Fruit fly (Drosophila melanogaster) whole organism, embryonic: ENCODE measurements around the gene Dop1R2.
A peak's percentile ranks its signal among the peaks of the same experiment; 100 is the strongest.

Source experiments
- CG10274 ChIP-seq: fragments of 200-800 bp; sonication (Bioruptor generic); optimal IDR thresholded peaks from 3 replicates; lab custom pipeline; 2017; ENCODE audit warnings: missing biosample characterization, mild to moderate bottlenecking, missing genetic modification characterization
- CG11504 ChIP-seq: fragments of 200-800 bp; sonication (Bioruptor generic); optimal IDR thresholded peaks from 3 replicates; lab custom pipeline; 2019; ENCODE audit warnings: missing biosample characterization, mild to moderate bottlenecking, missing genetic modification characterization, moderate library complexity
- CG11696 ChIP-seq: fragments of 200-800 bp; sonication (Bioruptor generic); IDR thresholded peaks from 2 replicates; pipeline ENCODE4 v1.3.6; 2022; ENCODE audit warnings: missing biosample characterization, missing genetic modification characterization
- CG13624 ChIP-seq: fragments of 200-800 bp; sonication (Bioruptor generic); optimal IDR thresholded peaks from 2 replicates; lab custom pipeline; 2016; ENCODE audit warnings: missing biosample characterization, missing genetic modification characterization
- CG14014 ChIP-seq: fragments of 200-800 bp; sonication (Bioruptor generic); IDR thresholded peaks from 2 replicates; pipeline ENCODE4 v1.3.6; 2022; ENCODE audit warnings: missing biosample characterization, missing genetic modification characterization
- CG14667 ChIP-seq: fragments of 200-800 bp; sonication (Bioruptor generic); IDR thresholded peaks from 2 replicates; pipeline ENCODE4 v1.3.6; 2022; ENCODE audit warnings: missing biosample characterization, missing genetic modification characterization
- CG15696 ChIP-seq: fragments of 200-800 bp; sonication (Bioruptor generic); optimal IDR thresholded peaks from 2 replicates; lab custom pipeline; 2019; ENCODE audit warnings: missing biosample characterization, mild to moderate bottlenecking, missing genetic modification characterization, moderate library complexity
- CG2116 ChIP-seq: fragments of 200-800 bp; sonication (Bioruptor generic); optimal IDR thresholded peaks from 3 replicates; lab custom pipeline; 2018; ENCODE audit warnings: missing biosample characterization, mild to moderate bottlenecking, missing genetic modification characterization
- CG2120 ChIP-seq: fragments of 200-800 bp; sonication (Bioruptor generic); optimal IDR thresholded peaks from 3 replicates; lab custom pipeline; 2016; ENCODE audit warnings: missing biosample characterization, missing genetic modification characterization
- CG2202 ChIP-seq: fragments of 200-800 bp; sonication (Bioruptor generic); optimal IDR thresholded peaks from 2 replicates; lab custom pipeline; 2018; ENCODE audit warnings: missing biosample characterization, mild to moderate bottlenecking, missing genetic modification characterization
- CG30431 ChIP-seq: fragments of 200-800 bp; sonication (Bioruptor generic); optimal IDR thresholded peaks from 2 replicates; lab custom pipeline; 2017; ENCODE audit warnings: missing biosample characterization, missing genetic modification characterization
- CG34376 ChIP-seq: fragments of 200-800 bp; sonication (Bioruptor generic); optimal IDR thresholded peaks from 2 replicates; lab custom pipeline; 2018; ENCODE audit warnings: missing biosample characterization, mild to moderate bottlenecking, missing genetic modification characterization
- CG6654 ChIP-seq: fragments of 200-800 bp; sonication (Bioruptor generic); optimal IDR thresholded peaks from 2 replicates; lab custom pipeline; 2017; ENCODE audit warnings: missing biosample characterization, mild to moderate bottlenecking, missing genetic modification characterization
- CkIIα-i1 ChIP-seq: fragments of 200-800 bp; sonication (Bioruptor generic); IDR thresholded peaks from 2 replicates; pipeline ENCODE4 v1.3.6; 2022; ENCODE audit warnings: missing biosample characterization, missing genetic modification characterization
- CoRest ChIP-seq: fragments of 200-800 bp; sonication (Bioruptor generic); optimal IDR thresholded peaks from 3 replicates; lab custom pipeline; 2018; ENCODE audit warnings: missing biosample characterization, mild to moderate bottlenecking, missing genetic modification characterization, moderate library complexity
- D19A ChIP-seq: fragments of 200-800 bp; optimal IDR thresholded peaks from 3 replicates; lab custom pipeline; 2019; ENCODE audit warnings: missing biosample characterization, mild to moderate bottlenecking, missing genetic modification characterization, moderate library complexity
- Deaf1 ChIP-seq: fragments of 200-800 bp; optimal IDR thresholded peaks from 3 replicates; lab custom pipeline; 2019; ENCODE audit warnings: missing biosample characterization, mild to moderate bottlenecking, missing genetic modification characterization, moderate library complexity
- Dll ChIP-seq: fragments of 200-800 bp; sonication (Bioruptor generic); IDR thresholded peaks from 4 replicates; pipeline ENCODE4 v1.3.6; 2022; ENCODE audit warnings: missing biosample characterization, missing genetic modification characterization; ENCODE audit not compliant: partially characterized antibody
- HLH54F ChIP-seq: fragments of 200-800 bp; sonication (Bioruptor generic); optimal IDR thresholded peaks from 3 replicates; lab custom pipeline; 2016; ENCODE audit warnings: missing biosample characterization, missing genetic modification characterization
- HLHmδ ChIP-seq: fragments of 200-800 bp; sonication (Bioruptor generic); optimal IDR thresholded peaks from 2 replicates; lab custom pipeline; 2018; ENCODE audit warnings: missing biosample characterization, mild to moderate bottlenecking, missing genetic modification characterization, moderate library complexity
- Lim3 ChIP-seq: fragments of 200-800 bp; sonication (Bioruptor generic); IDR thresholded peaks from 2 replicates; pipeline ENCODE4 v1.3.6; 2022; ENCODE audit warnings: missing biosample characterization, missing genetic modification characterization
- Mad ChIP-seq: fragments of 200-800 bp; sonication (Bioruptor generic); optimal IDR thresholded peaks from 2 replicates; lab custom pipeline; 2016; ENCODE audit warnings: missing biosample characterization, missing genetic modification characterization
- Med ChIP-seq: fragments of 200-800 bp; sonication (Bioruptor generic); peaks from one replicate; lab custom pipeline; 2016; ENCODE audit warnings: missing biosample characterization, missing genetic modification characterization, mild to moderate bottlenecking, inconsistent platforms, moderate library complexity
- Mes4 ChIP-seq: fragments of 200-800 bp; sonication (Bioruptor generic); optimal IDR thresholded peaks from 2 replicates; lab custom pipeline; 2016; ENCODE audit warnings: missing biosample characterization, missing genetic modification characterization
- Nf-YB ChIP-seq: fragments of 200-800 bp; sonication (Bioruptor generic); optimal IDR thresholded peaks from 3 replicates; lab custom pipeline; 2019; ENCODE audit warnings: missing biosample characterization, mild to moderate bottlenecking, missing genetic modification characterization, moderate library complexity
- Nf-YC ChIP-seq: fragments of 200-800 bp; optimal IDR thresholded peaks from 3 replicates; lab custom pipeline; 2019; ENCODE audit warnings: missing biosample characterization, mild to moderate bottlenecking, missing genetic modification characterization, moderate library complexity
- Optix ChIP-seq: fragments of 200-800 bp; sonication (Bioruptor generic); IDR thresholded peaks from 3 replicates; pipeline ENCODE4 v1.3.6; 2022; ENCODE audit warnings: missing biosample characterization, missing genetic modification characterization
- Rx ChIP-seq: fragments of 200-800 bp; sonication (Bioruptor generic); IDR thresholded peaks from 2 replicates; pipeline ENCODE4 v1.3.6; 2022; ENCODE audit warnings: missing biosample characterization, missing genetic modification characterization
- Stat92E ChIP-seq, 3 experiments: fragments of >200 bp in 2 of 3; fragments of 200-800 bp in 1 of 3; sonication (Bioruptor generic) in 1 of 3; optimal IDR thresholded peaks; 2 replicates each; lab custom pipeline; 2017 to 2019; ENCODE audit warnings: missing biosample characterization in 3 of 3, missing genetic modification characterization in 3 of 3, mild to moderate bottlenecking in 1 of 3, moderate library complexity in 1 of 3
- Tbp ChIP-seq: fragments of >200 bp; optimal IDR thresholded peaks from 2 replicates; lab custom pipeline; 2018; ENCODE audit warnings: missing biosample characterization, missing genetic modification characterization
- az2 ChIP-seq: fragments of 200-800 bp; sonication (Bioruptor generic); optimal IDR thresholded peaks from 3 replicates; lab custom pipeline; 2016; ENCODE audit warnings: missing biosample characterization, missing genetic modification characterization
- cg ChIP-seq: fragments of 200-800 bp; sonication (Bioruptor generic); optimal IDR thresholded peaks from 3 replicates; lab custom pipeline; 2019; ENCODE audit warnings: missing biosample characterization, mild to moderate bottlenecking, missing genetic modification characterization, moderate library complexity
- chif ChIP-seq, 2 experiments: fragments of 200-800 bp; sonication (Bioruptor generic); optimal IDR thresholded peaks; 3 replicates each; lab custom pipeline; 2016; ENCODE audit warnings: missing biosample characterization in 2 of 2, missing genetic modification characterization in 2 of 2
- croc ChIP-seq: fragments of 200-800 bp; sonication (Bioruptor generic); conservative IDR thresholded peaks from 3 replicates; pipeline ENCODE4 v1.3.6; 2022; ENCODE audit warnings: missing biosample characterization, missing genetic modification characterization
- dan ChIP-seq: fragments of 200-800 bp; sonication (Bioruptor generic); IDR thresholded peaks from 2 replicates; pipeline ENCODE4 v1.3.6; 2022; ENCODE audit warnings: missing biosample characterization, missing genetic modification characterization
- eve ChIP-seq, 2 experiments: fragments of >200 bp; optimal IDR thresholded peaks; 2 replicates each; lab custom pipeline; 2017; ENCODE audit warnings: missing biosample characterization in 2 of 2, missing genetic modification characterization in 2 of 2
- fd102C ChIP-seq: fragments of 200-800 bp; sonication (Bioruptor generic); optimal IDR thresholded peaks from 2 replicates; lab custom pipeline; 2018; ENCODE audit warnings: missing biosample characterization, mild to moderate bottlenecking, missing genetic modification characterization, moderate library complexity
- fd96Cb ChIP-seq: fragments of 200-800 bp; sonication (Bioruptor generic); optimal IDR thresholded peaks from 2 replicates; lab custom pipeline; 2018; ENCODE audit warnings: missing biosample characterization, mild to moderate bottlenecking, missing genetic modification characterization, moderate library complexity
- gcm2 ChIP-seq: fragments of 200-800 bp; sonication (Bioruptor generic); optimal IDR thresholded peaks from 2 replicates; lab custom pipeline; 2016; ENCODE audit warnings: missing biosample characterization, missing genetic modification characterization
- kni ChIP-seq: fragments of 200-800 bp; sonication (Bioruptor generic); optimal IDR thresholded peaks from 3 replicates; lab custom pipeline; 2017; ENCODE audit warnings: mild to moderate bottlenecking, missing biosample characterization, missing genetic modification reagents, missing genetic modification characterization
- oc ChIP-seq: fragments of 200-800 bp; sonication (Bioruptor generic); optimal IDR thresholded peaks from 2 replicates; lab custom pipeline; 2018; ENCODE audit warnings: missing biosample characterization, mild to moderate bottlenecking, missing genetic modification characterization, moderate library complexity
- odd ChIP-seq: fragments of 200-800 bp; sonication (Bioruptor generic); optimal IDR thresholded peaks from 2 replicates; lab custom pipeline; 2017; ENCODE audit warnings: missing biosample characterization, mild to moderate bottlenecking, missing genetic modification characterization
- pfk ChIP-seq: fragments of 200-800 bp; sonication (Bioruptor generic); optimal IDR thresholded peaks from 2 replicates; lab custom pipeline; 2018; ENCODE audit warnings: missing biosample characterization, mild to moderate bottlenecking, missing genetic modification characterization, moderate library complexity
- phol ChIP-seq: fragments of 200-800 bp; sonication (Bioruptor generic); optimal IDR thresholded peaks from 3 replicates; lab custom pipeline; 2018; ENCODE audit warnings: missing biosample characterization, mild to moderate bottlenecking, missing genetic modification characterization, moderate library complexity
- pita ChIP-seq: fragments of 200-800 bp; sonication (Bioruptor generic); optimal IDR thresholded peaks from 2 replicates; lab custom pipeline; 2017; ENCODE audit warnings: missing biosample characterization, mild to moderate bottlenecking, missing genetic modification characterization
- pum ChIP-seq: fragments of 200-800 bp; sonication (Bioruptor generic); optimal IDR thresholded peaks from 2 replicates; lab custom pipeline; 2016; ENCODE audit warnings: missing biosample characterization, missing genetic modification characterization
- salm ChIP-seq: fragments of 200-800 bp; sonication (Bioruptor generic); optimal IDR thresholded peaks from 2 replicates; lab custom pipeline; 2018; ENCODE audit warnings: missing biosample characterization, mild to moderate bottlenecking, missing genetic modification characterization
- sd ChIP-seq: fragments of 200-800 bp; sonication (Bioruptor generic); optimal IDR thresholded peaks from 3 replicates; lab custom pipeline; 2018; ENCODE audit warnings: missing biosample characterization, mild to moderate bottlenecking, missing genetic modification characterization, moderate library complexity
- sisA ChIP-seq: fragments of 200-800 bp; sonication (Bioruptor generic); IDR thresholded peaks from 2 replicates; pipeline ENCODE4 v1.3.6; 2022; ENCODE audit warnings: missing biosample characterization, missing genetic modification characterization
- slbo ChIP-seq: fragments of 200-800 bp; sonication (Bioruptor generic); IDR thresholded peaks from 2 replicates; pipeline ENCODE4 v1.3.6; 2022; ENCODE audit warnings: missing biosample characterization, missing genetic modification characterization
- slou ChIP-seq: fragments of 200-800 bp; sonication (Bioruptor generic); optimal IDR thresholded peaks from 3 replicates; lab custom pipeline; 2016; ENCODE audit warnings: missing biosample characterization, missing genetic modification characterization

Gene Dop1R2

dm6 chr3R:29689833-29690538 lies 30.2 kb upstream of the Dop1R2 start (continued):
- no peak for TF ChIP-seq eve (GFP tag; optimal IDR thresholded peaks at IDR 0.05; lab: Kevin White, UChicago)
- no peak for TF ChIP-seq CG2202 (tag; lab: Kevin White, UChicago)
- no peak for TF ChIP-seq Deaf1 (tag; lab: Kevin White, UChicago)
- TF ChIP-seq Med (GFP tag; lab: Kevin White, UChicago): no peak
- peak; percentile 57 for TF ChIP-seq Nf-YB (GFP tag; lab: Kevin White, UChicago)
- no peak for TF ChIP-seq Mad (GFP tag; lab: Kevin White, UChicago)
- TF ChIP-seq sd (tag; lab: Kevin White, UChicago): no peak
- TF ChIP-seq CG2120 (GFP tag; lab: Kevin White, UChicago): no peak
- no peak for TF ChIP-seq CG6654 (GFP tag; lab: Kevin White, UChicago)
- no peak for TF ChIP-seq sisA (GFP tag; lab: Robert Waterston, UW)
- no peak for TF ChIP-seq croc (GFP tag; lab: Robert Waterston, UW)
- no peak for TF ChIP-seq HLHmδ (GFP tag; lab: Kevin White, UChicago)
- no peak for TF ChIP-seq oc (tag; lab: Kevin White, UChicago)
- TF ChIP-seq Optix (GFP tag; lab: Robert Waterston, UW): no peak
- TF ChIP-seq cg (GFP tag; lab: Kevin White, UChicago): no peak
- TF ChIP-seq slbo (GFP tag; lab: Robert Waterston, UW): no peak
- no peak for TF ChIP-seq fd96Cb
- no peak for TF ChIP-seq salm
- TF ChIP-seq az2 (GFP tag; lab: Kevin White, UChicago): no peak
- TF ChIP-seq pum: no peak
- TF ChIP-seq CG14014 (GFP tag; lab: Robert Waterston, UW): no peak
- TF ChIP-seq CoRest: no peak
- TF ChIP-seq Tbp (GFP tag; lab: Kevin White, UChicago): no peak
- no peak for TF ChIP-seq Dll (GFP tag; lab: Robert Waterston, UW)
- no peak for TF ChIP-seq CG2116
- no peak for TF ChIP-seq slou (GFP tag; lab: Kevin White, UChicago)
- TF ChIP-seq CkIIα-i1 (GFP tag; lab: Robert Waterston, UW): no peak
- no peak for TF ChIP-seq Stat92E (GFP tag; optimal IDR thresholded peaks at IDR 0.05; lab: Kevin White, UChicago)
- no peak for TF ChIP-seq CG13624
- TF ChIP-seq CG14667: no peak
- TF ChIP-seq CG11696: no peak
- TF ChIP-seq dan (GFP tag; lab: Robert Waterston, UW): no peak
- no peak for TF ChIP-seq chif (GFP tag; optimal IDR thresholded peaks at IDR 0.05; lab: Kevin White, UChicago)
- TF ChIP-seq fd102C (GFP tag; lab: Kevin White, UChicago): no peak
- TF ChIP-seq CG34376 (GFP tag; lab: Kevin White, UChicago): no peak
- no peak for TF ChIP-seq Rx (GFP tag; lab: Robert Waterston, UW)
- TF ChIP-seq CG10274 (GFP tag; lab: Kevin White, UChicago): no peak
- TF ChIP-seq pita (GFP tag; lab: Kevin White, UChicago): no peak
- TF ChIP-seq HLH54F (GFP tag; lab: Kevin White, UChicago): no peak
- TF ChIP-seq Lim3 (GFP tag; lab: Robert Waterston, UW): no peak
- peak; percentile 93 for TF ChIP-seq D19A (tag; lab: Kevin White, UChicago)
- no peak for TF ChIP-seq odd
- peak; percentile 17 for TF ChIP-seq phol (tag; lab: Kevin White, UChicago)
- TF ChIP-seq CG30431 (GFP tag; lab: Kevin White, UChicago): no peak
- TF ChIP-seq CG11504: peak; percentile 16
- TF ChIP-seq CG15696 (tag; lab: Kevin White, UChicago): no peak
- no peak for TF ChIP-seq kni
- TF ChIP-seq Nf-YC (tag; lab: Kevin White, UChicago): peak; percentile 71
- no peak for TF ChIP-seq gcm2
- TF ChIP-seq pfk: no peak
- TF ChIP-seq Mes4 (GFP tag; lab: Kevin White, UChicago): no peak
